Worm (Caenorhabditis elegans) whole organism, L1 larva: ENCODE measurements around the gene atfs-1.

Source experiments
- C04F5.9 ChIP-seq: sonication (generic microtip); optimal IDR thresholded peaks from 2 replicates; lab custom pipeline; 2016; ENCODE audit warnings: missing genetic modification characterization, missing compliant biosample characterization
- C16A3.4 ChIP-seq: fragments of 150-350 bp; optimal IDR thresholded peaks from 2 replicates; lab custom pipeline; 2014; ENCODE audit warnings: missing biosample characterization, missing genetic modification characterization
- F16B12.6 ChIP-seq: fragments of 150-350 bp; optimal IDR thresholded peaks from 2 replicates; lab custom pipeline; 2014; ENCODE audit warnings: missing biosample characterization, missing genetic modification characterization
- aly-2 ChIP-seq: fragments of 150-350 bp; optimal IDR thresholded peaks from 2 replicates; lab custom pipeline; 2014; ENCODE audit warnings: missing biosample characterization, missing genetic modification characterization
- ceh-63 ChIP-seq: fragments of 200-800 bp; sonication (Bioruptor generic); optimal IDR thresholded peaks from 2 replicates; lab custom pipeline; 2018; ENCODE audit warnings: mild to moderate bottlenecking, missing genetic modification characterization, missing compliant biosample characterization
- ceh-8 ChIP-seq: fragments of 200-800 bp; sonication (Bioruptor generic); optimal IDR thresholded peaks from 2 replicates; lab custom pipeline; 2018; ENCODE audit warnings: mild to moderate bottlenecking, missing genetic modification characterization, moderate library complexity, missing compliant biosample characterization
- ceh-82 ChIP-seq, 3 experiments: fragments of 150-350 bp in 1 of 3; sonication (generic microtip) in 2 of 3; optimal IDR thresholded peaks; 2 replicates each; lab custom pipeline; 2014 to 2017; ENCODE audit warnings: missing biosample characterization in 3 of 3, missing genetic modification characterization in 3 of 3
- ces-1 ChIP-seq: fragments of 150-350 bp; optimal IDR thresholded peaks from 2 replicates; lab custom pipeline; 2014; ENCODE audit warnings: missing biosample characterization, missing genetic modification reagents, missing genetic modification characterization
- dpl-1 ChIP-seq, 3 experiments: fragments of 150-350 bp in 2 of 3; sonication (generic microtip) in 1 of 3; optimal IDR thresholded peaks; 2 replicates each; lab custom pipeline; 2014 to 2017; ENCODE audit warnings: missing biosample characterization in 3 of 3, missing genetic modification characterization in 3 of 3, missing genetic modification reagents in 3 of 3
- efl-1 ChIP-seq, 4 experiments: fragments of 150-350 bp; optimal IDR thresholded peaks in 3 of 4; peaks in 1 of 4; 1 replicate in 1 of 4; 2 replicates in 3 of 4; lab custom pipeline; 2014; ENCODE audit warnings: missing biosample characterization in 2 of 4, missing genetic modification characterization in 2 of 4, missing genetic modification reagents in 2 of 4
- egl-13 ChIP-seq: sonication (generic microtip); optimal IDR thresholded peaks from 2 replicates; lab custom pipeline; 2016; ENCODE audit warnings: missing genotype, missing genetic modification reagents, missing genetic modification characterization, missing compliant biosample characterization
- egl-27 ChIP-seq, 2 experiments: fragments of 150-350 bp in 1 of 2; sonication (generic microtip); optimal IDR thresholded peaks; 3 replicates each; lab custom pipeline; 2017 to 2018; ENCODE audit warnings: missing biosample characterization in 2 of 2, missing genetic modification characterization in 2 of 2, missing genetic modification reagents in 2 of 2
- elt-2 ChIP-seq: sonication (generic microtip); optimal IDR thresholded peaks from 2 replicates; lab custom pipeline; 2016; ENCODE audit warnings: missing genetic modification characterization, mild to moderate bottlenecking, inconsistent platforms, missing compliant biosample characterization, missing genetic modification reagents
- fkh-10 ChIP-seq: sonication (generic microtip); optimal IDR thresholded peaks from 2 replicates; lab custom pipeline; 2017; ENCODE audit warnings: missing biosample characterization, missing genetic modification reagents, missing genetic modification characterization
- fkh-4 ChIP-seq: sonication (generic microtip); optimal IDR thresholded peaks from 2 replicates; lab custom pipeline; 2016; ENCODE audit warnings: missing compliant biosample characterization, missing genetic modification characterization, borderline replicate concordance
- fkh-8 ChIP-seq: sonication (generic microtip); optimal IDR thresholded peaks from 2 replicates; lab custom pipeline; 2016; ENCODE audit warnings: mild to moderate bottlenecking, missing genetic modification characterization, missing compliant biosample characterization
- fos-1 ChIP-seq: fragments of 150-350 bp; optimal IDR thresholded peaks from 2 replicates; lab custom pipeline; 2014; ENCODE audit warnings: missing biosample characterization, missing genetic modification characterization
- grh-1 ChIP-seq: fragments of 200-800 bp; sonication (Bioruptor generic); IDR thresholded peaks from 2 replicates; pipeline ENCODE4 v1.3.6; 2022; ENCODE audit warnings: missing genetic modification reagents, missing genetic modification characterization, missing compliant biosample characterization
- irx-1 ChIP-seq: sonication (generic microtip); optimal IDR thresholded peaks from 2 replicates; lab custom pipeline; 2016; ENCODE audit warnings: missing genetic modification characterization, missing compliant biosample characterization
- isw-1 ChIP-seq: fragments of 200-800 bp; sonication (Bioruptor generic); IDR thresholded peaks from 2 replicates; pipeline ENCODE4 v1.3.6; 2022; ENCODE audit warnings: missing genetic modification characterization, missing compliant biosample characterization
- jun-1 ChIP-seq: fragments of 150-350 bp; optimal IDR thresholded peaks from 2 replicates; lab custom pipeline; 2014; ENCODE audit warnings: missing biosample characterization, missing genetic modification reagents, missing genetic modification characterization
- lin-35 ChIP-seq, 2 experiments: fragments of 150-350 bp; optimal IDR thresholded peaks; 2 replicates each; lab custom pipeline; 2014; ENCODE audit warnings: missing biosample characterization in 2 of 2, missing genetic modification characterization in 2 of 2, missing genetic modification reagents in 2 of 2
- lin-39 ChIP-seq: fragments of 150-350 bp; optimal IDR thresholded peaks from 2 replicates; lab custom pipeline; 2014; ENCODE audit warnings: missing biosample characterization, missing genetic modification reagents, missing genetic modification characterization
- lir-3 ChIP-seq: sonication (generic microtip); optimal IDR thresholded peaks from 2 replicates; lab custom pipeline; 2016; ENCODE audit warnings: mild to moderate bottlenecking, missing genetic modification characterization, moderate library complexity, missing compliant biosample characterization; ENCODE audit not compliant: poor library complexity
- lsy-2 ChIP-seq, 2 experiments: fragments of 150-350 bp; optimal IDR thresholded peaks; 2 replicates each; lab custom pipeline; 2014; ENCODE audit warnings: missing biosample characterization in 2 of 2, missing genetic modification characterization in 2 of 2
- mep-1 ChIP-seq: fragments of 150-350 bp; optimal IDR thresholded peaks from 2 replicates; lab custom pipeline; 2014; ENCODE audit warnings: missing biosample characterization, missing genetic modification characterization
- nhr-11 ChIP-seq: fragments of 150-350 bp; optimal IDR thresholded peaks from 2 replicates; lab custom pipeline; 2014; ENCODE audit warnings: missing biosample characterization, missing genetic modification characterization
- nhr-19 ChIP-seq: fragments of 200-800 bp; sonication (Bioruptor generic); conservative IDR thresholded peaks from 2 replicates; pipeline ENCODE4 v1.3.6; 2022; ENCODE audit warnings: missing genetic modification characterization, missing compliant biosample characterization
- nhr-20 ChIP-seq: sonication (generic microtip); optimal IDR thresholded peaks from 2 replicates; lab custom pipeline; 2016; ENCODE audit warnings: mild to moderate bottlenecking, missing genetic modification characterization, missing compliant biosample characterization
- nhr-237 ChIP-seq: fragments of 150-350 bp; optimal IDR thresholded peaks from 2 replicates; lab custom pipeline; 2014; ENCODE audit warnings: missing biosample characterization, missing genetic modification characterization
- nhr-47 ChIP-seq: sonication (generic microtip); optimal IDR thresholded peaks from 2 replicates; lab custom pipeline; 2016; ENCODE audit warnings: mild to moderate bottlenecking, missing genetic modification characterization, moderate library complexity, missing compliant biosample characterization
- nhr-77 ChIP-seq: fragments of 150-350 bp; optimal IDR thresholded peaks from 2 replicates; lab custom pipeline; 2014; ENCODE audit warnings: missing biosample characterization, missing genetic modification characterization
- nhr-84 ChIP-seq: sonication (generic microtip); optimal IDR thresholded peaks from 2 replicates; lab custom pipeline; 2017; ENCODE audit warnings: missing biosample characterization, missing genetic modification characterization
- nhr-85 ChIP-seq: sonication (generic microtip); peaks from one replicate; lab custom pipeline; 2016; ENCODE audit warnings: missing genetic modification characterization, inconsistent platforms, missing compliant biosample characterization
- pax-3 ChIP-seq: fragments of 200-800 bp; sonication (Bioruptor generic); optimal IDR thresholded peaks from 2 replicates; lab custom pipeline; 2018; ENCODE audit warnings: mild to moderate bottlenecking, missing genetic modification characterization, moderate library complexity, missing compliant biosample characterization
- pqm-1 ChIP-seq: sonication (generic microtip); optimal IDR thresholded peaks from 3 replicates; lab custom pipeline; 2017; ENCODE audit warnings: missing biosample characterization, missing genetic modification characterization
- snpc-4 ChIP-seq: fragments of 150-350 bp; optimal IDR thresholded peaks from 2 replicates; lab custom pipeline; 2014; ENCODE audit warnings: missing biosample characterization, missing genetic modification characterization
- snu-23 ChIP-seq: sonication (generic microtip); optimal IDR thresholded peaks from 2 replicates; lab custom pipeline; 2016; ENCODE audit warnings: missing genetic modification characterization, missing compliant biosample characterization
- sox-4 ChIP-seq: sonication (generic microtip); optimal IDR thresholded peaks from 2 replicates; lab custom pipeline; 2016; ENCODE audit warnings: missing genetic modification characterization, missing compliant biosample characterization
- sptf-1 ChIP-seq: fragments of 150-350 bp; optimal IDR thresholded peaks from 2 replicates; lab custom pipeline; 2014; ENCODE audit warnings: missing biosample characterization, missing genetic modification characterization
- sup-37 ChIP-seq: fragments of 200-800 bp; sonication (Bioruptor generic); optimal IDR thresholded peaks from 2 replicates; lab custom pipeline; 2018; ENCODE audit warnings: mild to moderate bottlenecking, missing genetic modification characterization, missing compliant biosample characterization
- tbx-2 ChIP-seq: sonication (generic microtip); optimal IDR thresholded peaks from 2 replicates; lab custom pipeline; 2016; ENCODE audit warnings: missing genetic modification characterization, missing compliant biosample characterization
- tlp-1 ChIP-seq: fragments of 150-350 bp; optimal IDR thresholded peaks from 2 replicates; lab custom pipeline; 2014; ENCODE audit warnings: missing biosample characterization, missing genetic modification characterization
- unc-130 ChIP-seq: fragments of 150-350 bp; optimal IDR thresholded peaks from 2 replicates; lab custom pipeline; 2017; ENCODE audit warnings: missing biosample characterization, missing genetic modification characterization, inconsistent platforms
- unc-98 ChIP-seq: fragments of 200-800 bp; sonication (Bioruptor generic); IDR thresholded peaks from 2 replicates; pipeline ENCODE4 v1.3.6; 2022; ENCODE audit warnings: missing genetic modification characterization, missing compliant biosample characterization
- vab-15 ChIP-seq: sonication (generic microtip); optimal IDR thresholded peaks from 2 replicates; lab custom pipeline; 2017; ENCODE audit warnings: missing genotype, mild to moderate bottlenecking, missing genetic modification characterization, missing compliant biosample characterization
- zag-1 ChIP-seq: fragments of 150-350 bp; optimal IDR thresholded peaks from 2 replicates; lab custom pipeline; 2014; ENCODE audit warnings: missing biosample characterization, missing genetic modification characterization
- ztf-4 ChIP-seq: fragments of 150-350 bp; optimal IDR thresholded peaks from 2 replicates; lab custom pipeline; 2014; ENCODE audit warnings: missing biosample characterization, missing genetic modification characterization

The atfs-1 gene

DNA sequence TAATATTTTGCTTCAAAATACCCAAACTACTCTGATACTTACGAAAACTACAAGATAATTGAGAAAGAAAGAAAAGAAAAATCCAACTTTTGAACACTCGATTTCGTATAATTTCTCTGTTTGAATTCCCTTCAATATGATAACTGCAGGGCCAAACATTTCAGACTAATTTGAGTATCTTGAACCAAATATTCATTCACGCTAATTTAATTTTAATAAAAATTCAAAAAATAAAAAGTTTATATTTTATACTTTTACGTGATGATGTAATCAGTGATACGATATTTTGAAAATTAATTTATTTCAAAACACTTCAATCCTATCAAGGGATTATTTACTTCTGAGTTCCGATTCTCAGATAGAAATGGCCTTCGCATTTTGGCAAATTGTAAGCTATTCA lies 13.5 kb upstream of the atfs-1 start, which contains the start of gene ZC376.8:
ZC376.8 (plus strand) TSS at position 301 of the 400 bp plus-strand sequence.
- TF ChIP-seq pqm-1 (tag; lab: Kevin White, UChicago): no peak
- TF ChIP-seq sox-4 (tag; lab: Kevin White, UChicago): no peak
- TF ChIP-seq isw-1 (GFP tag; lab: Robert Waterston, UW): no peak
- TF ChIP-seq mep-1 (tag; lab: Kevin White, UChicago): no peak
- no peak for TF ChIP-seq fkh-8

- TF ChIP-seq ceh-82 (tag; optimal IDR thresholded peaks at IDR 0.05; lab: Kevin White, UChicago): no peak
- no peak for TF ChIP-seq efl-1 (optimal IDR thresholded peaks at IDR 0.05; lab: Kevin White, UChicago)
- TF ChIP-seq efl-1 (GFP tag; optimal IDR thresholded peaks at IDR 0.05 in 1 of 2; lab: Kevin White, UChicago): peak in 1 of 2 experiments; percentile 85
- no peak for TF ChIP-seq egl-13
Measured at ce11 chrV:14182860-14183259, 10.6 kb upstream of the atfs-1 start, which contains the start of gene cest-2.3. Gene cest-2.3 (minus strand): TSS chrV:14182960.

DNA sequence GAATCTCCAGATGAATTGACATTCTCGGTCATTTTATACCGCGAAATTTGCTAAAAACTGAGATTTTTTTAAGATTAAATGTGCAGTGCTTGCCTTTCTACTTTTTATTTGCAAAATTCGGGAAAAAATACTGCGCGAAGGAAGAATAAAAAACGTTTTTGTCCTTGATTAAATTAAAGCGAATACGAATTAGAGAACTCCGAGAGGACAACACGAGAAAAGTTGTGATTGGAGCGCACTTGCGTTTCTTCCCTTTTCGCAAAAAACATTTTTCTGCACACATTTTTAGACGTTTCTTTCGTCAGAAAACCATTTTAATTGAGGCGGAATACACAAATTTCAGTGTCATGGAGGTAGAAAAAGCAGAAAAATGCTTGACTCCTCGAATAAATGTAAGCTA lies 8.0 kb upstream of the atfs-1 start, which contains the start of the genes trm-1 and ints-2:
trm-1 (minus strand) TSS at position 175 of the 400 bp plus-strand sequence.
ints-2 (plus strand) TSS at position 249 of the 400 bp plus-strand sequence.
- peak; percentile 40 for TF ChIP-seq lir-3
- TF ChIP-seq tbx-2 (tag; lab: Kevin White, UChicago): peak; percentile 67
- TF ChIP-seq elt-2: no peak
- peak; percentile 67 to 84 for TF ChIP-seq lsy-2 (tag; optimal IDR thresholded peaks at IDR 0.05; lab: Kevin White, UChicago)
- TF ChIP-seq snpc-4: peak; percentile 54
- peak; percentile 10 for TF ChIP-seq F16B12.6 (tag; lab: Kevin White, UChicago)
- TF ChIP-seq zag-1 (tag; lab: Kevin White, UChicago): no peak
- TF ChIP-seq nhr-85 (tag; lab: Kevin White, UChicago): peak; percentile 86
- peak; percentile 33 for TF ChIP-seq nhr-77 (tag; lab: Kevin White, UChicago)
- TF ChIP-seq tlp-1 (tag; lab: Kevin White, UChicago): no peak
- TF ChIP-seq nhr-237: no peak
- TF ChIP-seq sup-37: no peak
- no peak for TF ChIP-seq jun-1 (tag; lab: Kevin White, UChicago)
- TF ChIP-seq unc-130 (tag; lab: Kevin White, UChicago): peak; percentile 9
- no peak for TF ChIP-seq sptf-1 (tag; lab: Kevin White, UChicago)
- peak; percentile 25 for TF ChIP-seq fos-1 (tag; lab: Kevin White, UChicago)
- TF ChIP-seq fkh-4 (tag; lab: Kevin White, UChicago): no peak
- peak; percentile 50 for TF ChIP-seq vab-15 (tag; lab: Kevin White, UChicago)
- no peak for TF ChIP-seq egl-27 (tag; optimal IDR thresholded peaks at IDR 0.05; lab: Kevin White, UChicago)
- TF ChIP-seq efl-1 (optimal IDR thresholded peaks at IDR 0.05; lab: Kevin White, UChicago): peak; percentile 78 to 79
- peak; percentile 73 to 97 for TF ChIP-seq efl-1 (GFP tag; optimal IDR thresholded peaks at IDR 0.05 in 1 of 2; lab: Kevin White, UChicago)
- TF ChIP-seq lin-39 (tag; lab: Kevin White, UChicago): peak; percentile 33
- TF ChIP-seq ztf-4 (tag; lab: Kevin White, UChicago): no peak
- no peak for TF ChIP-seq egl-13
- no peak for TF ChIP-seq nhr-84 (tag; lab: Kevin White, UChicago)
- TF ChIP-seq pqm-1 (tag; lab: Kevin White, UChicago): no peak
- peak; percentile 72 for TF ChIP-seq ceh-8 (GFP tag; lab: Kevin White, UChicago)
- peak; percentile 21 for TF ChIP-seq aly-2 (tag; lab: Kevin White, UChicago)
- no peak for TF ChIP-seq pax-3 (tag; lab: Kevin White, UChicago)
- TF ChIP-seq nhr-47: peak; percentile 81
- TF ChIP-seq snu-23 (GFP tag; lab: Kevin White, UChicago): peak; percentile 73
- peak; percentile 70 to 82 for TF ChIP-seq lin-35 (GFP tag; optimal IDR thresholded peaks at IDR 0.05; lab: Kevin White, UChicago)
- TF ChIP-seq isw-1 (GFP tag; lab: Robert Waterston, UW): peak; percentile 30
- peak; percentile 51 for TF ChIP-seq irx-1
- no peak for TF ChIP-seq nhr-11 (tag; lab: Kevin White, UChicago)
- no peak for TF ChIP-seq fkh-10 (GFP tag; lab: Kevin White, UChicago)
- no peak for TF ChIP-seq unc-98 (GFP tag; lab: Robert Waterston, UW)
- TF ChIP-seq ceh-63: no peak
- no peak for TF ChIP-seq ces-1 (GFP tag; lab: Kevin White, UChicago)
- TF ChIP-seq ceh-82 (tag; optimal IDR thresholded peaks at IDR 0.05; lab: Kevin White, UChicago): peak; percentile 61 to 69 (median 65)
- peak; percentile 37 to 76 (median 74) for TF ChIP-seq dpl-1 (GFP tag; optimal IDR thresholded peaks at IDR 0.05; lab: Kevin White, UChicago)
- TF ChIP-seq C16A3.4 (tag; lab: Kevin White, UChicago): peak; percentile 52
- TF ChIP-seq nhr-19 (GFP tag; lab: Robert Waterston, UW): peak; percentile 52
- TF ChIP-seq nhr-20 (tag; lab: Kevin White, UChicago): peak; percentile 68
- peak; percentile 45 for TF ChIP-seq grh-1
- TF ChIP-seq C04F5.9: peak; percentile 12
